Worm (Caenorhabditis elegans) whole organism, L1 larva: ENCODE measurements around the gene Y37D8A.4.

Source experiments
- C04F5.9 ChIP-seq: sonication (generic microtip); optimal IDR thresholded peaks from 2 replicates; lab custom pipeline; 2016; ENCODE audit warnings: missing genetic modification characterization, missing compliant biosample characterization
- Y116A8C.19 ChIP-seq: sonication (generic microtip); optimal IDR thresholded peaks from 2 replicates; lab custom pipeline; 2016; ENCODE audit warnings: missing compliant biosample characterization, missing genetic modification characterization, borderline replicate concordance
- aha-1 ChIP-seq: fragments of 150-350 bp; optimal IDR thresholded peaks from 2 replicates; lab custom pipeline; 2014; ENCODE audit warnings: missing biosample characterization, missing genetic modification characterization
- alr-1 ChIP-seq: fragments of 200-800 bp; sonication (Bioruptor generic); optimal IDR thresholded peaks from 2 replicates; lab custom pipeline; 2018; ENCODE audit warnings: borderline replicate concordance, mild to moderate bottlenecking, missing genetic modification characterization, missing compliant biosample characterization
- aly-2 ChIP-seq: fragments of 150-350 bp; optimal IDR thresholded peaks from 2 replicates; lab custom pipeline; 2014; ENCODE audit warnings: missing biosample characterization, missing genetic modification characterization
- ama-1 ChIP-seq: fragments of 150-350 bp; optimal IDR thresholded peaks from 2 replicates; lab custom pipeline; 2014
- blmp-1 ChIP-seq: fragments of 150-350 bp; optimal IDR thresholded peaks from 2 replicates; lab custom pipeline; 2014; ENCODE audit warnings: missing biosample characterization, missing genetic modification characterization
- ceh-82 ChIP-seq, 3 experiments: fragments of 150-350 bp in 1 of 3; sonication (generic microtip) in 2 of 3; optimal IDR thresholded peaks; 2 replicates each; lab custom pipeline; 2014 to 2017; ENCODE audit warnings: missing biosample characterization in 3 of 3, missing genetic modification characterization in 3 of 3
- ces-1 ChIP-seq: fragments of 150-350 bp; optimal IDR thresholded peaks from 2 replicates; lab custom pipeline; 2014; ENCODE audit warnings: missing biosample characterization, missing genetic modification reagents, missing genetic modification characterization
- dpl-1 ChIP-seq, 3 experiments: fragments of 150-350 bp in 2 of 3; sonication (generic microtip) in 1 of 3; optimal IDR thresholded peaks; 2 replicates each; lab custom pipeline; 2014 to 2017; ENCODE audit warnings: missing biosample characterization in 3 of 3, missing genetic modification characterization in 3 of 3, missing genetic modification reagents in 3 of 3
- efl-1 ChIP-seq, 4 experiments: fragments of 150-350 bp; optimal IDR thresholded peaks in 3 of 4; peaks in 1 of 4; 1 replicate in 1 of 4; 2 replicates in 3 of 4; lab custom pipeline; 2014; ENCODE audit warnings: missing biosample characterization in 2 of 4, missing genetic modification characterization in 2 of 4, missing genetic modification reagents in 2 of 4
- egl-13 ChIP-seq: sonication (generic microtip); optimal IDR thresholded peaks from 2 replicates; lab custom pipeline; 2016; ENCODE audit warnings: missing genotype, missing genetic modification reagents, missing genetic modification characterization, missing compliant biosample characterization
- elt-3 ChIP-seq, 6 experiments: fragments of 150-350 bp in 1 of 6; sonication (generic microtip); optimal IDR thresholded peaks; 2 replicates each; lab custom pipeline; 2017 to 2018; ENCODE audit warnings: missing biosample characterization in 6 of 6, missing genetic modification characterization in 6 of 6, inconsistent platforms in 1 of 6
- fkh-10 ChIP-seq: sonication (generic microtip); optimal IDR thresholded peaks from 2 replicates; lab custom pipeline; 2017; ENCODE audit warnings: missing biosample characterization, missing genetic modification reagents, missing genetic modification characterization
- fkh-4 ChIP-seq: sonication (generic microtip); optimal IDR thresholded peaks from 2 replicates; lab custom pipeline; 2016; ENCODE audit warnings: missing compliant biosample characterization, missing genetic modification characterization, borderline replicate concordance
- fkh-8 ChIP-seq: sonication (generic microtip); optimal IDR thresholded peaks from 2 replicates; lab custom pipeline; 2016; ENCODE audit warnings: mild to moderate bottlenecking, missing genetic modification characterization, missing compliant biosample characterization
- grh-1 ChIP-seq: fragments of 200-800 bp; sonication (Bioruptor generic); IDR thresholded peaks from 2 replicates; pipeline ENCODE4 v1.3.6; 2022; ENCODE audit warnings: missing genetic modification reagents, missing genetic modification characterization, missing compliant biosample characterization
- hlh-17 ChIP-seq: fragments of 200-800 bp; sonication (Bioruptor generic); optimal IDR thresholded peaks from 2 replicates; lab custom pipeline; 2018; ENCODE audit warnings: missing genetic modification characterization, mild to moderate bottlenecking, missing compliant biosample characterization, moderate library complexity, borderline replicate concordance
- hpl-2 ChIP-seq: fragments of 150-350 bp; optimal IDR thresholded peaks from 2 replicates; lab custom pipeline; 2014; ENCODE audit warnings: missing biosample characterization, missing genetic modification reagents, missing genetic modification characterization
- lin-13 ChIP-seq: fragments of 150-350 bp; optimal IDR thresholded peaks from 2 replicates; lab custom pipeline; 2014; ENCODE audit warnings: missing biosample characterization, missing genetic modification reagents, missing genetic modification characterization
- lin-14 ChIP-seq: fragments of 200-800 bp; sonication (Bioruptor generic); optimal IDR thresholded peaks from 2 replicates; lab custom pipeline; 2018; ENCODE audit warnings: mild to moderate bottlenecking, missing genetic modification characterization, moderate library complexity, missing compliant biosample characterization
- lin-39 ChIP-seq: fragments of 150-350 bp; optimal IDR thresholded peaks from 2 replicates; lab custom pipeline; 2014; ENCODE audit warnings: missing biosample characterization, missing genetic modification reagents, missing genetic modification characterization
- lsy-2 ChIP-seq, 2 experiments: fragments of 150-350 bp; optimal IDR thresholded peaks; 2 replicates each; lab custom pipeline; 2014; ENCODE audit warnings: missing biosample characterization in 2 of 2, missing genetic modification characterization in 2 of 2
- mep-1 ChIP-seq: fragments of 150-350 bp; optimal IDR thresholded peaks from 2 replicates; lab custom pipeline; 2014; ENCODE audit warnings: missing biosample characterization, missing genetic modification characterization
- nhr-11 ChIP-seq: fragments of 150-350 bp; optimal IDR thresholded peaks from 2 replicates; lab custom pipeline; 2014; ENCODE audit warnings: missing biosample characterization, missing genetic modification characterization
- nhr-12 ChIP-seq: sonication (generic microtip); optimal IDR thresholded peaks from 2 replicates; lab custom pipeline; 2017; ENCODE audit warnings: missing biosample characterization, missing genetic modification characterization
- nhr-19 ChIP-seq: fragments of 200-800 bp; sonication (Bioruptor generic); conservative IDR thresholded peaks from 2 replicates; pipeline ENCODE4 v1.3.6; 2022; ENCODE audit warnings: missing genetic modification characterization, missing compliant biosample characterization
- nhr-237 ChIP-seq: fragments of 150-350 bp; optimal IDR thresholded peaks from 2 replicates; lab custom pipeline; 2014; ENCODE audit warnings: missing biosample characterization, missing genetic modification characterization
- nhr-47 ChIP-seq: sonication (generic microtip); optimal IDR thresholded peaks from 2 replicates; lab custom pipeline; 2016; ENCODE audit warnings: mild to moderate bottlenecking, missing genetic modification characterization, moderate library complexity, missing compliant biosample characterization
- nhr-71 ChIP-seq: sonication (generic microtip); optimal IDR thresholded peaks from 2 replicates; lab custom pipeline; 2016; ENCODE audit warnings: mild to moderate bottlenecking, missing genetic modification characterization, moderate library complexity, missing compliant biosample characterization
- nhr-76 ChIP-seq: sonication (generic microtip); optimal IDR thresholded peaks from 2 replicates; lab custom pipeline; 2017; ENCODE audit warnings: missing biosample characterization, missing genetic modification characterization
- nhr-77 ChIP-seq: fragments of 150-350 bp; optimal IDR thresholded peaks from 2 replicates; lab custom pipeline; 2014; ENCODE audit warnings: missing biosample characterization, missing genetic modification characterization
- nhr-84 ChIP-seq: sonication (generic microtip); optimal IDR thresholded peaks from 2 replicates; lab custom pipeline; 2017; ENCODE audit warnings: missing biosample characterization, missing genetic modification characterization
- nhr-90 ChIP-seq: sonication (generic microtip); optimal IDR thresholded peaks from 2 replicates; lab custom pipeline; 2016; ENCODE audit warnings: mild to moderate bottlenecking, missing genetic modification characterization, missing compliant biosample characterization; ENCODE audit not compliant: poor library complexity
- pag-3 ChIP-seq: sonication (generic microtip); optimal IDR thresholded peaks from 2 replicates; lab custom pipeline; 2017; ENCODE audit warnings: missing genetic modification characterization, mild to moderate bottlenecking, missing compliant biosample characterization, antibody characterized with exemption, borderline replicate concordance; ENCODE audit not compliant: insufficient read depth
- pax-3 ChIP-seq: fragments of 200-800 bp; sonication (Bioruptor generic); optimal IDR thresholded peaks from 2 replicates; lab custom pipeline; 2018; ENCODE audit warnings: mild to moderate bottlenecking, missing genetic modification characterization, moderate library complexity, missing compliant biosample characterization
- rnt-1 ChIP-seq: sonication (generic microtip); optimal IDR thresholded peaks from 2 replicates; lab custom pipeline; 2016; ENCODE audit warnings: mild to moderate bottlenecking, missing genetic modification characterization, moderate library complexity, missing compliant biosample characterization
- sptf-1 ChIP-seq: fragments of 150-350 bp; optimal IDR thresholded peaks from 2 replicates; lab custom pipeline; 2014; ENCODE audit warnings: missing biosample characterization, missing genetic modification characterization
- swsn-7 ChIP-seq: sonication (generic microtip); optimal IDR thresholded peaks from 2 replicates; lab custom pipeline; 2016; ENCODE audit warnings: missing genetic modification characterization, missing compliant biosample characterization
- unc-130 ChIP-seq: fragments of 150-350 bp; optimal IDR thresholded peaks from 2 replicates; lab custom pipeline; 2017; ENCODE audit warnings: missing biosample characterization, missing genetic modification characterization, inconsistent platforms
- unc-62 ChIP-seq: fragments of 150-350 bp; optimal IDR thresholded peaks from 2 replicates; lab custom pipeline; 2014; ENCODE audit warnings: missing biosample characterization, missing genetic modification reagents, missing genetic modification characterization
- unc-86 ChIP-seq: sonication (generic microtip); optimal IDR thresholded peaks from 2 replicates; lab custom pipeline; 2016; ENCODE audit warnings: missing genetic modification characterization, missing compliant biosample characterization
- unc-98 ChIP-seq: fragments of 200-800 bp; sonication (Bioruptor generic); IDR thresholded peaks from 2 replicates; pipeline ENCODE4 v1.3.6; 2022; ENCODE audit warnings: missing genetic modification characterization, missing compliant biosample characterization
- vab-15 ChIP-seq: sonication (generic microtip); optimal IDR thresholded peaks from 2 replicates; lab custom pipeline; 2017; ENCODE audit warnings: missing genotype, mild to moderate bottlenecking, missing genetic modification characterization, missing compliant biosample characterization
- zag-1 ChIP-seq: fragments of 150-350 bp; optimal IDR thresholded peaks from 2 replicates; lab custom pipeline; 2014; ENCODE audit warnings: missing biosample characterization, missing genetic modification characterization
- ztf-11 ChIP-seq, 2 experiments: sonication (generic microtip); optimal IDR thresholded peaks; 2 replicates each; lab custom pipeline; 2016 to 2017; ENCODE audit warnings: missing genetic modification characterization in 2 of 2, missing biosample characterization in 1 of 2, missing compliant biosample characterization in 1 of 2

Gene Y37D8A.4

ce11 chrIII:12877527-12878234 lies 38.9 kb upstream of the Y37D8A.4 start, which contains the start of the genes cec-7 and enu-3.5:
Gene cec-7 (minus strand): TSS chrIII:12877577.
Gene enu-3.5 (plus strand): TSS chrIII:12878196.
- TF ChIP-seq unc-98 (GFP tag; lab: Robert Waterston, UW) (0 out of 2 replicates have a peak, but pooled peaks have one; percentile 13), egl-13 (tag; lab: Kevin White, UChicago) (no peak)
- TF ChIP-seq, all 84 proteins: peak for 1

- TF ChIP-seq lin-13 (GFP tag; lab: Kevin White, UChicago), result no peak
- no peak for TF ChIP-seq rnt-1 (tag; lab: Kevin White, UChicago)
- no peak for TF ChIP-seq nhr-71 (tag; lab: Kevin White, UChicago)
- no peak for TF ChIP-seq lsy-2 (tag; optimal IDR thresholded peaks at IDR 0.05; lab: Kevin White, UChicago)
- no peak for TF ChIP-seq nhr-90
- TF ChIP-seq unc-86, result no peak
- no peak for TF ChIP-seq swsn-7 (tag; lab: Kevin White, UChicago)
- no peak for TF ChIP-seq Y116A8C.19
- no peak for TF ChIP-seq aly-2
- no peak for TF ChIP-seq sptf-1 (tag; lab: Kevin White, UChicago)
- TF ChIP-seq ceh-82 (tag; optimal IDR thresholded peaks at IDR 0.05; lab: Kevin White, UChicago), result no peak
- TF ChIP-seq pag-3 (tag; lab: Kevin White, UChicago), result no peak
- no peak for TF ChIP-seq fkh-8 (tag; lab: Kevin White, UChicago)
- TF ChIP-seq zag-1 (tag; lab: Kevin White, UChicago), result no peak
- no peak for TF ChIP-seq nhr-12 (tag; lab: Kevin White, UChicago)
- TF ChIP-seq unc-130, result no peak
- TF ChIP-seq pax-3, result no peak
- TF ChIP-seq hlh-17 (GFP tag; lab: Kevin White, UChicago), result no peak
- TF ChIP-seq blmp-1 (tag; lab: Kevin White, UChicago), result no peak
- TF ChIP-seq hpl-2 (GFP tag; lab: Kevin White, UChicago), result no peak
Observed at ce11 chrIII:12875653-12876052, 36.9 kb upstream of the Y37D8A.4 start.

- TF ChIP-seq fkh-4 (tag; lab: Kevin White, UChicago), result peak; percentile 39
- TF ChIP-seq ztf-11 (tag; optimal IDR thresholded peaks at IDR 0.05; lab: Kevin White, UChicago), result peak in 1 of 2 experiments; percentile 92
- TF ChIP-seq lin-13 (GFP tag; lab: Kevin White, UChicago), result peak; percentile 88
- TF ChIP-seq hpl-2 (GFP tag; lab: Kevin White, UChicago), result peak; percentile 74
- TF ChIP-seq nhr-237, result peak; percentile 61
- peak; percentile 80 for TF ChIP-seq C04F5.9 (tag; lab: Kevin White, UChicago)
- TF ChIP-seq unc-130, result peak; percentile 86
- TF ChIP-seq elt-3 (tag; optimal IDR thresholded peaks at IDR 0.05; lab: Kevin White, UChicago), result peak in 3 of 6 experiments; percentile 33 to 62 (median 59)
- no peak for TF ChIP-seq nhr-12 (tag; lab: Kevin White, UChicago)
- TF ChIP-seq lin-39 (tag; lab: Kevin White, UChicago), result peak; percentile 69
- peak; percentile 89 to 90 for TF ChIP-seq efl-1 (optimal IDR thresholded peaks at IDR 0.05; lab: Kevin White, UChicago)
- peak; percentile 87 to 99 for TF ChIP-seq efl-1 (GFP tag; optimal IDR thresholded peaks at IDR 0.05 in 1 of 2; lab: Kevin White, UChicago)
- TF ChIP-seq nhr-19, result peak; percentile 88
- TF ChIP-seq nhr-76 (tag; lab: Kevin White, UChicago), result no peak
- no peak for TF ChIP-seq nhr-84 (tag; lab: Kevin White, UChicago)
- TF ChIP-seq aha-1, result peak; percentile 26
- TF ChIP-seq unc-62 (GFP tag; lab: Kevin White, UChicago), result no peak
- TF ChIP-seq nhr-47 (tag; lab: Kevin White, UChicago), result peak; percentile 93
- peak; percentile 89 for TF ChIP-seq mep-1
- peak; percentile 78 for TF ChIP-seq grh-1 (GFP tag; lab: Robert Waterston, UW)
- TF ChIP-seq vab-15 (tag; lab: Kevin White, UChicago), result no peak
- TF ChIP-seq dpl-1 (GFP tag; optimal IDR thresholded peaks at IDR 0.05; lab: Kevin White, UChicago), result peak; percentile 80 to 89 (median 87)
- peak; percentile 87 for TF ChIP-seq lin-14 (GFP tag; lab: Kevin White, UChicago)
- no peak for TF ChIP-seq ama-1 (lab: Kevin White, UChicago)
- TF ChIP-seq nhr-11 (tag; lab: Kevin White, UChicago), result no peak
- TF ChIP-seq egl-13 (tag; lab: Kevin White, UChicago), result peak; percentile 76
- peak; percentile 64 for TF ChIP-seq fkh-10
- no peak for TF ChIP-seq ces-1 (GFP tag; lab: Kevin White, UChicago)
- peak; percentile 73 for TF ChIP-seq nhr-77 (tag; lab: Kevin White, UChicago)
- TF ChIP-seq alr-1 (tag; lab: Kevin White, UChicago), result no peak
- TF ChIP-seq pax-3, result peak; percentile 58
Observed at ce11 chrIII:12874606-12875066, 35.9 kb upstream of the Y37D8A.4 start, which contains the start of the genes mrg-1 and spcs-2. Gene mrg-1 (minus strand): TSS chrIII:12874656. Gene spcs-2 (plus strand): TSS chrIII:12875031.
